Worm (Caenorhabditis elegans) whole organism, L4/young adult: Measurements from ENCODE around the gene C34F6.7.

ENCODE experiments used
- dao-5 ChIP-seq: sonication (generic microtip); optimal IDR thresholded peaks from 2 replicates; lab custom pipeline; 2016; ENCODE audit warnings: missing genotype, missing genetic modification characterization, moderate library complexity, missing compliant biosample characterization
- him-1 ChIP-seq: sonication (generic microtip); optimal IDR thresholded peaks from 2 replicates; lab custom pipeline; 2016; ENCODE audit warnings: missing genotype, missing genetic modification reagents, missing genetic modification characterization, missing compliant biosample characterization

DNA sequence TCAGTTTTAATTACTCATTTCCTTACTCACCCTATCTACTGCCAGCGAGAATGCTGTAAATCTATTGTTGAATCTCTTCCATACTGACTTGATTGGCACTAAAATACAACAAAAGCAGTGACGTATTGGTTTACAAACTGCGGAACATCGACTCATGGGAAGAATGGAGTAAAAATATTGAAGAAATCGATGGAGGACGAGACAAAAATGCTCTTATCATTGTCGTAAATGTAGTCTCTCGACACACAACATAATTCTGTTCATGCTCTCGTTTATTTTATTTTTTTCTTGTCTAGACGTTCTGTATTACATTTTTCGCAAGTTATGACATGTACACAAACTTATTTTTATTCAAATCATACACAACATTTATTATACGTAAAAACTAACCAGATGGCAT lies 11.5 kb downstream of the C34F6.7 start, which contains the start of gene C34F6.11:
- TF ChIP-seq him-1 (tag; lab: Kevin White, UChicago) (no peak), dao-5 (tag; lab: Kevin White, UChicago) (no peak)
